Worm (Caenorhabditis elegans) whole organism, late embryonic: ENCODE data around the gene F54D1.1.

Source experiments
- K02D7.2 ChIP-seq: sonication (generic microtip); optimal IDR thresholded peaks from 2 replicates; lab custom pipeline; 2017; ENCODE audit warnings: mild to moderate bottlenecking, missing genetic modification characterization, missing compliant biosample characterization
- T23F11.4 ChIP-seq: fragments of 200-800 bp; sonication (Bioruptor generic); optimal IDR thresholded peaks from 2 replicates; lab custom pipeline; 2018; ENCODE audit warnings: mild to moderate bottlenecking, missing genetic modification characterization, missing compliant biosample characterization
- ceh-14 ChIP-seq: sonication (generic microtip); optimal IDR thresholded peaks from 2 replicates; lab custom pipeline; 2016; ENCODE audit warnings: missing genotype, missing genetic modification characterization, missing compliant biosample characterization
- madf-2 ChIP-seq: sonication (generic microtip); optimal IDR thresholded peaks from 2 replicates; lab custom pipeline; 2017; ENCODE audit warnings: missing genetic modification characterization, missing compliant biosample characterization
- nhr-11 ChIP-seq: fragments of 150-350 bp; optimal IDR thresholded peaks from 2 replicates; lab custom pipeline; 2014; ENCODE audit warnings: missing biosample characterization, missing genetic modification characterization
- pha-4 ChIP-seq: fragments of 150-350 bp; optimal IDR thresholded peaks from 2 replicates; lab custom pipeline; 2018; ENCODE audit warnings: missing biosample characterization, missing genetic modification reagents, missing genetic modification characterization
- rnt-1 ChIP-seq: sonication (generic microtip); optimal IDR thresholded peaks from 2 replicates; lab custom pipeline; 2016; ENCODE audit warnings: missing genetic modification characterization, missing compliant biosample characterization
- ttx-3 ChIP-seq: sonication (generic microtip); optimal IDR thresholded peaks from 2 replicates; lab custom pipeline; 2016; ENCODE audit warnings: missing genetic modification reagents, missing genetic modification characterization, missing compliant biosample characterization

DNA sequence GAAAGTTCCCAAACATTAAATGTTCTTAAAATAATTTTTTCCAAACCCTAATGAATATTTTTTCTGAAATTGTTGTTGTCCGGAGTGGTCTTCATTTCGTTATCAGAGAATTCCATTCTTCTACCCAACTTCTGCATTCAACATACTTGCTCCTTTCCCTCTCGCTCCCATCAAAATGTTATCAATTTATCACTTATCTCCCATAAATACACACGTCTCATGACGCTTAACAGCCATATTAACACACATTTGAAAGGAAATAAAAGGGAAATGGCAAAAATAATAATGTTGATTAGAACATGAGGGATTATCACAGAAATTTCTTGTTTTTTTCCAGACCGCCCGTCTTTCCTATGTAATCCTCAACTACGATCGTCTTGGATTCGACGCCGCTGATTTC is 27.3 kb downstream of the F54D1.1 start:
- TF ChIP-seq madf-2 (tag; lab: Kevin White, UChicago): no peak
- no peak for TF ChIP-seq ttx-3 (tag; lab: Kevin White, UChicago)
- no peak for TF ChIP-seq K02D7.2 (tag; lab: Kevin White, UChicago)
- no peak for TF ChIP-seq T23F11.4 (GFP tag; lab: Kevin White, UChicago)
- no peak for TF ChIP-seq nhr-11
- TF ChIP-seq rnt-1 (tag; lab: Kevin White, UChicago): no peak
- no peak for TF ChIP-seq ceh-14 (tag; lab: Kevin White, UChicago)
- TF ChIP-seq pha-4 (tag; lab: Kevin White, UChicago): no peak
